Worm (Caenorhabditis elegans) whole organism, mixed stage, embryonic: ENCODE data around the gene R102.4.
"Not testable (repeated sequence)": the region's sequence is repeated elsewhere in the genome, so short reads cannot be mapped to it uniquely, and the experiment has no call there.

Source experiments
- M03D4.4 ChIP-seq: sonication (generic microtip); optimal IDR thresholded peaks from 2 replicates; lab custom pipeline; 2017; ENCODE audit warnings: mild to moderate bottlenecking, missing genetic modification characterization, missing compliant biosample characterization
- blmp-1 ChIP-seq: fragments of 150-350 bp; optimal IDR thresholded peaks from 2 replicates; lab custom pipeline; 2014; ENCODE audit warnings: missing biosample characterization, missing genetic modification characterization
- ceh-39 ChIP-seq: fragments of 150-350 bp; optimal IDR thresholded peaks from 2 replicates; lab custom pipeline; 2014; ENCODE audit warnings: missing biosample characterization, missing genetic modification characterization
- ceh-43 ChIP-seq: fragments of 200-800 bp; sonication (Bioruptor generic); optimal IDR thresholded peaks from 2 replicates; lab custom pipeline; 2018; ENCODE audit warnings: mild to moderate bottlenecking, missing genetic modification characterization, moderate library complexity, missing compliant biosample characterization
- ceh-83 ChIP-seq: fragments of 200-800 bp; sonication (Bioruptor generic); optimal IDR thresholded peaks from 2 replicates; lab custom pipeline; 2018; ENCODE audit warnings: mild to moderate bottlenecking, missing genetic modification characterization, missing compliant biosample characterization
- ces-1 ChIP-seq: fragments of 150-350 bp; optimal IDR thresholded peaks from 2 replicates; lab custom pipeline; 2014; ENCODE audit warnings: missing biosample characterization, missing genetic modification reagents, missing genetic modification characterization
- cnd-1 ChIP-seq: fragments of 200-800 bp; sonication (Bioruptor generic); optimal IDR thresholded peaks from 2 replicates; lab custom pipeline; 2018; ENCODE audit warnings: mild to moderate bottlenecking, missing genetic modification characterization, missing compliant biosample characterization
- drap-1 ChIP-seq: fragments of 200-800 bp; sonication (Bioruptor generic); optimal IDR thresholded peaks from 3 replicates; lab custom pipeline; 2018; ENCODE audit warnings: mild to moderate bottlenecking, missing genetic modification characterization, missing compliant biosample characterization
- elt-1 ChIP-seq: sonication (generic microtip); optimal IDR thresholded peaks from 2 replicates; lab custom pipeline; 2017; ENCODE audit warnings: missing genetic modification characterization, mild to moderate bottlenecking, missing compliant biosample characterization, antibody characterized with exemption, moderate library complexity, borderline replicate concordance; ENCODE audit not compliant: insufficient read depth
- elt-3 ChIP-seq: fragments of 150-350 bp; optimal IDR thresholded peaks from 2 replicates; lab custom pipeline; 2014; ENCODE audit warnings: missing biosample characterization, missing genetic modification characterization
- hlh-1 ChIP-seq: fragments of 150-350 bp; optimal IDR thresholded peaks from 2 replicates; lab custom pipeline; 2014; ENCODE audit warnings: missing biosample characterization, missing genetic modification reagents, missing genetic modification characterization
- lin-13 ChIP-seq: fragments of 150-350 bp; optimal IDR thresholded peaks from 2 replicates; lab custom pipeline; 2014; ENCODE audit warnings: missing biosample characterization, missing genetic modification characterization
- lin-32 ChIP-seq: fragments of 200-800 bp; sonication (Bioruptor generic); optimal IDR thresholded peaks from 2 replicates; lab custom pipeline; 2018; ENCODE audit warnings: mild to moderate bottlenecking, missing genetic modification characterization, missing compliant biosample characterization
- mab-5 ChIP-seq: fragments of 150-350 bp; optimal IDR thresholded peaks from 2 replicates; lab custom pipeline; 2014; ENCODE audit warnings: missing biosample characterization, missing genetic modification characterization
- mep-1 ChIP-seq: fragments of 150-350 bp; optimal IDR thresholded peaks from 2 replicates; lab custom pipeline; 2017; ENCODE audit warnings: missing biosample characterization, missing genetic modification reagents, missing genetic modification characterization, inconsistent platforms
- mls-2 ChIP-seq: sonication (generic microtip); optimal IDR thresholded peaks from 2 replicates; lab custom pipeline; 2016; ENCODE audit warnings: mild to moderate bottlenecking, missing genetic modification characterization, moderate library complexity, missing compliant biosample characterization
- nhr-2 ChIP-seq: fragments of 150-350 bp; optimal IDR thresholded peaks from 2 replicates; lab custom pipeline; 2014; ENCODE audit warnings: missing biosample characterization, missing genetic modification characterization
- nhr-237 ChIP-seq: fragments of 150-350 bp; optimal IDR thresholded peaks from 2 replicates; lab custom pipeline; 2014; ENCODE audit warnings: missing biosample characterization, missing genetic modification characterization
- nhr-28 ChIP-seq: fragments of 150-350 bp; optimal IDR thresholded peaks from 2 replicates; lab custom pipeline; 2014; ENCODE audit warnings: missing biosample characterization, missing genetic modification characterization
- nhr-76 ChIP-seq: sonication (generic microtip); optimal IDR thresholded peaks from 2 replicates; lab custom pipeline; 2017; ENCODE audit warnings: missing biosample characterization, missing genetic modification characterization
- pha-4 ChIP-seq: fragments of 150-350 bp; optimal IDR thresholded peaks from 2 replicates; lab custom pipeline; 2018; ENCODE audit warnings: missing biosample characterization, missing genetic modification reagents, missing genetic modification characterization
- sem-2 ChIP-seq: fragments of 200-800 bp; sonication (Bioruptor generic); optimal IDR thresholded peaks from 2 replicates; lab custom pipeline; 2018; ENCODE audit warnings: mild to moderate bottlenecking, missing genetic modification characterization, missing compliant biosample characterization
- snpc-4 ChIP-seq: fragments of 150-350 bp; optimal IDR thresholded peaks from 2 replicates; lab custom pipeline; 2014; ENCODE audit warnings: missing biosample characterization, missing genetic modification characterization
- sptf-1 ChIP-seq: sonication (generic microtip); optimal IDR thresholded peaks from 2 replicates; lab custom pipeline; 2017; ENCODE audit warnings: mild to moderate bottlenecking, missing genetic modification characterization, moderate library complexity, missing compliant biosample characterization
- unc-120 ChIP-seq: sonication (generic microtip); optimal IDR thresholded peaks from 2 replicates; lab custom pipeline; 2017; ENCODE audit warnings: missing genetic modification characterization, missing compliant biosample characterization; ENCODE audit not compliant: poor library complexity, severe bottlenecking
- unc-39 ChIP-seq: fragments of 150-350 bp; optimal IDR thresholded peaks from 2 replicates; lab custom pipeline; 2014; ENCODE audit warnings: missing biosample characterization, missing genetic modification characterization
- unc-62 ChIP-seq: fragments of 150-350 bp; optimal IDR thresholded peaks from 2 replicates; lab custom pipeline; 2014; ENCODE audit warnings: missing biosample characterization, missing genetic modification reagents, missing genetic modification characterization
- zip-8 ChIP-seq: fragments of 150-350 bp; optimal IDR thresholded peaks from 2 replicates; lab custom pipeline; 2014; ENCODE audit warnings: missing biosample characterization, missing genetic modification characterization
- ztf-11 ChIP-seq: fragments of 150-350 bp; optimal IDR thresholded peaks from 2 replicates; lab custom pipeline; 2014; ENCODE audit warnings: missing biosample characterization, missing genetic modification characterization

Gene R102.4

ce11 chrIV:10668561-10668960 lies 26.5 kb downstream of the R102.4 start:
- TF ChIP-seq lin-32 (GFP tag; lab: Kevin White, UChicago) (no peak), mab-5 (tag; lab: Kevin White, UChicago) (no peak), lin-13 (tag; lab: Kevin White, UChicago) (no peak), zip-8 (tag; lab: Kevin White, UChicago) (no peak), ceh-43 (GFP tag; lab: Kevin White, UChicago) (no peak), elt-3 (tag; lab: Kevin White, UChicago) (no peak)

- TF ChIP-seq unc-120 (tag; lab: Kevin White, UChicago) (peak; percentile 38), ceh-39 (no peak), hlh-1 (tag; lab: Kevin White, UChicago) (peak; percentile 79)
- TF ChIP-seq, all 35 proteins: peak for 2
Measured at ce11 chrIV:10666523-10666922, 28.6 kb downstream of the R102.4 start, which contains the start of gene epi-1. TSS of gene epi-1 (plus strand) at chrIV:10666823.

- TF ChIP-seq nhr-2 (tag; lab: Kevin White, UChicago), result no peak
- no peak for TF ChIP-seq hlh-1 (tag; lab: Kevin White, UChicago)
- no peak for TF ChIP-seq mls-2 (tag; lab: Kevin White, UChicago)
Measured at ce11 chrIV:10664134-10664533, 31.0 kb downstream of the R102.4 start, which contains the start of gene K08C7.7. TSS of gene K08C7.7 (plus strand) at chrIV:10664434.

ce11 chrIV:10661760-10662159 lies 33.3 kb downstream of the R102.4 start, which contains the start of gene fmo-1:
TSS of gene fmo-1 (plus strand) at chrIV:10661857.
- no peak for TF ChIP-seq nhr-237 (tag; lab: Kevin White, UChicago)
- TF ChIP-seq blmp-1 (tag; lab: Kevin White, UChicago), result no peak

- TF ChIP-seq lin-32 (GFP tag; lab: Kevin White, UChicago) (no peak), cnd-1 (tag; lab: Kevin White, UChicago) (no peak), ceh-83 (no peak)
- TF ChIP-seq, all 35 proteins: peak for 0
Measured at ce11 chrIV:10661072-10661471, 34.0 kb downstream of the R102.4 start.

- TF ChIP-seq pha-4 (tag; lab: Kevin White, UChicago), result no peak
- no peak for TF ChIP-seq lin-32 (GFP tag; lab: Kevin White, UChicago)
- TF ChIP-seq unc-39 (tag; lab: Kevin White, UChicago), result no peak
- TF ChIP-seq snpc-4, result no peak
- TF ChIP-seq nhr-28 (tag; lab: Kevin White, UChicago), result no peak
- TF ChIP-seq elt-3 (tag; lab: Kevin White, UChicago), result no peak
- TF ChIP-seq M03D4.4 (tag; lab: Kevin White, UChicago), result no peak
- no peak for TF ChIP-seq nhr-2 (tag; lab: Kevin White, UChicago)
- no peak for TF ChIP-seq elt-1 (tag; lab: Kevin White, UChicago)
- no peak for TF ChIP-seq unc-62 (GFP tag; lab: Kevin White, UChicago)
- TF ChIP-seq unc-120 (tag; lab: Kevin White, UChicago), result no peak
- TF ChIP-seq ces-1 (GFP tag; lab: Kevin White, UChicago), result no peak
- no peak for TF ChIP-seq sptf-1
- TF ChIP-seq nhr-76 (tag; lab: Kevin White, UChicago), result no peak
- TF ChIP-seq mls-2 (tag; lab: Kevin White, UChicago), result no peak
- TF ChIP-seq ztf-11, result no peak
- no peak for TF ChIP-seq drap-1 (GFP tag; lab: Kevin White, UChicago)
- no peak for TF ChIP-seq mep-1 (tag; lab: Kevin White, UChicago)
- TF ChIP-seq, all 35 proteins: peak for 0
Measured at ce11 chrIV:10656770-10657323, 38.3 kb downstream of the R102.4 start, which contains the start of gene K08C7.1. TSS of gene K08C7.1 (plus strand) at chrIV:10656812.

- not testable (repeated sequence) for TF ChIP-seq blmp-1 (tag; lab: Kevin White, UChicago); mab-5 (tag; lab: Kevin White, UChicago); sem-2 (GFP tag; lab: Kevin White, UChicago)
Measured at ce11 chrIV:10654047-10654446, 41.1 kb downstream of the R102.4 start, which contains the start of gene glb-19. TSS of gene glb-19 (minus strand) at chrIV:10654147.
